Fruit fly (Drosophila melanogaster) whole organism, embryonic: ENCODE data around the gene Hsp70Ab.

ENCODE experiments used
- CG5245 ChIP-seq: fragments of 200-800 bp; sonication (Bioruptor generic); optimal IDR thresholded peaks from 3 replicates; lab custom pipeline; 2016; ENCODE audit warnings: missing biosample characterization, missing genetic modification characterization
- Lhr ChIP-seq: fragments of 200-800 bp; sonication (Bioruptor generic); optimal IDR thresholded peaks from 3 replicates; lab custom pipeline; 2017; ENCODE audit warnings: mild to moderate bottlenecking, missing biosample characterization, missing genetic modification reagents, missing genetic modification characterization
- dpn ChIP-seq, 2 experiments: fragments of 200-800 bp; sonication (Bioruptor generic); optimal IDR thresholded peaks; 3 replicates each; lab custom pipeline; 2016; ENCODE audit warnings: missing biosample characterization in 2 of 2, missing genetic modification characterization in 2 of 2
- pan ChIP-seq, 4 experiments: fragments of >200 bp in 3 of 4; fragments of 200-800 bp in 1 of 4; sonication (Bioruptor generic) in 1 of 4; optimal IDR thresholded peaks in 3 of 4; IDR thresholded peaks in 1 of 4; 2 replicates each; pipeline versions ENCODE4 v1.3.6 to Lab custom; 2017 to 2022; ENCODE audit warnings: missing biosample characterization in 2 of 4, missing genetic modification characterization in 2 of 4, mixed read lengths in 1 of 4
- sr ChIP-seq: fragments of 200-800 bp; sonication (Bioruptor generic); IDR thresholded peaks from 3 replicates; pipeline ENCODE4 v1.3.6; 2022; ENCODE audit warnings: missing biosample characterization, missing genetic modification characterization

- TF ChIP-seq CG5245 (GFP tag; lab: Kevin White, UChicago) (no peak), Lhr (GFP tag; lab: Kevin White, UChicago) (no peak), pan (optimal IDR thresholded peaks at IDR 0.05; lab: Kevin White, UChicago) (no peak), pan (GFP tag; optimal IDR thresholded peaks at IDR 0.05 in 1 of 2, IDR thresholded peaks at IDR 0.05 in 1 of 2) (no peak), dpn (GFP tag; optimal IDR thresholded peaks at IDR 0.05; lab: Kevin White, UChicago) (peak in 1 of 2 experiments; percentile 7), sr (GFP tag; lab: Robert Waterston, UW) (no peak)
These were observed 8.8 kb upstream of the Hsp70Ab start, which contains the start of gene CG31211 for dm6 chr3R:11949387-11950029.
